Worm (Caenorhabditis elegans): ENCODE data around the gene gasr-8.

- TF ChIP-seq alr-1 (tag; optimal IDR thresholded peaks at IDR 0.05): no peak
- TF ChIP-seq lin-13 (GFP tag; optimal IDR thresholded peaks at IDR 0.05): no peak
- TF ChIP-seq nhr-6 (tag; optimal IDR thresholded peaks at IDR 0.05): no peak
- no peak for TF ChIP-seq unc-39 (tag; optimal IDR thresholded peaks at IDR 0.05)
- no peak for TF ChIP-seq elt-3 (tag; optimal IDR thresholded peaks at IDR 0.05)
- TF ChIP-seq nhr-23 (tag; optimal IDR thresholded peaks at IDR 0.05): no peak
These were observed 47.9 kb downstream of the gasr-8 start, which contains the start of gene Y50E8A.5 for ce11 chrV:14736851-14737250.

Data from whole organism, L2 larva.